Fruit fly (Drosophila melanogaster) whole organism, embryonic: ENCODE data around the gene Fitm.
A peak's percentile ranks its signal among the peaks of the same experiment; 100 is the strongest.

Experiments
- Abd-B ChIP-seq: fragments of 200-800 bp; sonication (Bioruptor generic); optimal IDR thresholded peaks from 2 replicates; lab custom pipeline; 2018; ENCODE audit warnings: missing biosample characterization, mild to moderate bottlenecking, missing genetic modification characterization, moderate library complexity
- Antp ChIP-seq: fragments of 200-800 bp; sonication (Bioruptor generic); optimal IDR thresholded peaks from 3 replicates; lab custom pipeline; 2016; ENCODE audit warnings: missing biosample characterization, missing genetic modification characterization
- Atf-2 ChIP-seq: fragments of 200-800 bp; sonication (Bioruptor generic); optimal IDR thresholded peaks from 2 replicates; lab custom pipeline; 2016; ENCODE audit warnings: missing biosample characterization, missing genetic modification characterization
- CG10321 ChIP-seq: fragments of 200-800 bp; sonication (Bioruptor generic); IDR thresholded peaks from 2 replicates; pipeline ENCODE4 v1.3.6; 2022; ENCODE audit warnings: missing biosample characterization, missing genetic modification characterization
- CG10979 ChIP-seq: fragments of 200-800 bp; sonication (Bioruptor generic); optimal IDR thresholded peaks from 2 replicates; lab custom pipeline; 2018; ENCODE audit warnings: missing biosample characterization, mild to moderate bottlenecking, missing genetic modification characterization, moderate library complexity
- CG12236 ChIP-seq: fragments of 200-800 bp; sonication (Bioruptor generic); optimal IDR thresholded peaks from 2 replicates; lab custom pipeline; 2016; ENCODE audit warnings: missing biosample characterization, missing genetic modification characterization
- CG12744 ChIP-seq: fragments of 200-800 bp; sonication (Bioruptor generic); optimal IDR thresholded peaks from 2 replicates; lab custom pipeline; 2016; ENCODE audit warnings: missing biosample characterization, missing genetic modification characterization
- CG14667 ChIP-seq: fragments of 200-800 bp; sonication (Bioruptor generic); IDR thresholded peaks from 2 replicates; pipeline ENCODE4 v1.3.6; 2022; ENCODE audit warnings: missing biosample characterization, missing genetic modification characterization
- CG15269 ChIP-seq: fragments of 200-800 bp; sonication (Bioruptor generic); optimal IDR thresholded peaks from 2 replicates; lab custom pipeline; 2018; ENCODE audit warnings: missing biosample characterization, mild to moderate bottlenecking, missing genetic modification characterization, moderate library complexity
- CG15479 ChIP-seq: fragments of 200-800 bp; sonication (Bioruptor generic); optimal IDR thresholded peaks from 3 replicates; lab custom pipeline; 2019; ENCODE audit warnings: missing biosample characterization, mild to moderate bottlenecking, missing genetic modification characterization, moderate library complexity
- CG17802 ChIP-seq: fragments of 200-800 bp; sonication (Bioruptor generic); optimal IDR thresholded peaks from 2 replicates; lab custom pipeline; 2018; ENCODE audit warnings: missing biosample characterization, mild to moderate bottlenecking, missing genetic modification characterization, moderate library complexity
- CG17912 ChIP-seq: fragments of 200-800 bp; sonication (Bioruptor generic); optimal IDR thresholded peaks from 2 replicates; lab custom pipeline; 2018; ENCODE audit warnings: missing biosample characterization, mild to moderate bottlenecking, missing genetic modification characterization
- CG2875 ChIP-seq: fragments of 200-800 bp; sonication (Bioruptor generic); optimal IDR thresholded peaks from 2 replicates; lab custom pipeline; 2017; ENCODE audit warnings: missing biosample characterization, mild to moderate bottlenecking, missing genetic modification characterization, missing genetic modification reagents
- CG30020 ChIP-seq: fragments of 200-800 bp; optimal IDR thresholded peaks from 2 replicates; lab custom pipeline; 2019; ENCODE audit warnings: missing biosample characterization, mild to moderate bottlenecking, missing genetic modification characterization, moderate library complexity
- CG32532 ChIP-seq: fragments of 200-800 bp; sonication (Bioruptor generic); IDR thresholded peaks from 2 replicates; pipeline ENCODE4 v1.3.6; 2022; ENCODE audit warnings: missing biosample characterization, missing genetic modification characterization
- CG7556 ChIP-seq: fragments of 200-800 bp; sonication (Bioruptor generic); optimal IDR thresholded peaks from 2 replicates; lab custom pipeline; 2017; ENCODE audit warnings: missing biosample characterization, mild to moderate bottlenecking, missing genetic modification characterization
- CG9437 ChIP-seq: fragments of 200-800 bp; sonication (Bioruptor generic); optimal IDR thresholded peaks from 2 replicates; lab custom pipeline; 2018; ENCODE audit warnings: missing biosample characterization, mild to moderate bottlenecking, missing genetic modification characterization
- CG9932 ChIP-seq: fragments of 200-800 bp; sonication (Bioruptor generic); IDR thresholded peaks from 2 replicates; pipeline ENCODE4 v1.3.6; 2022; ENCODE audit warnings: missing biosample characterization, missing genetic modification characterization
- Camta ChIP-seq: fragments of 200-800 bp; sonication (Bioruptor generic); optimal IDR thresholded peaks from 2 replicates; lab custom pipeline; 2016; ENCODE audit warnings: missing biosample characterization, missing genetic modification characterization
- D19B ChIP-seq: fragments of 200-800 bp; sonication (Bioruptor generic); optimal IDR thresholded peaks from 2 replicates; lab custom pipeline; 2017; ENCODE audit warnings: missing biosample characterization, mild to moderate bottlenecking, missing genetic modification characterization
- Dbx ChIP-seq: fragments of 200-800 bp; sonication (Bioruptor generic); IDR thresholded peaks from 3 replicates; pipeline ENCODE4 v1.3.6; 2022; ENCODE audit warnings: missing biosample characterization, missing genetic modification characterization
- HLH54F ChIP-seq: fragments of 200-800 bp; sonication (Bioruptor generic); optimal IDR thresholded peaks from 3 replicates; lab custom pipeline; 2016; ENCODE audit warnings: missing biosample characterization, missing genetic modification characterization
- Hr3 ChIP-seq: fragments of 200-800 bp; sonication (Bioruptor generic); optimal IDR thresholded peaks from 3 replicates; lab custom pipeline; 2016; ENCODE audit warnings: missing biosample characterization, missing genetic modification characterization
- Hr78 ChIP-seq, 2 experiments: fragments of 200-800 bp in 1 of 2; fragments of >200 bp in 1 of 2; sonication (Bioruptor generic) in 1 of 2; optimal IDR thresholded peaks; 2 replicates each; lab custom pipeline; 2017 to 2019; ENCODE audit warnings: missing biosample characterization in 2 of 2, missing genetic modification characterization in 2 of 2, mild to moderate bottlenecking in 1 of 2, moderate library complexity in 1 of 2
- Med ChIP-seq: fragments of 200-800 bp; sonication (Bioruptor generic); peaks from one replicate; lab custom pipeline; 2016; ENCODE audit warnings: missing biosample characterization, missing genetic modification characterization, mild to moderate bottlenecking, inconsistent platforms, moderate library complexity
- Meics ChIP-seq: fragments of 200-800 bp; sonication (Bioruptor generic); optimal IDR thresholded peaks from 2 replicates; lab custom pipeline; 2017; ENCODE audit warnings: missing biosample characterization, mild to moderate bottlenecking, missing genetic modification characterization
- NK7.1 ChIP-seq: fragments of 200-800 bp; sonication (Bioruptor generic); optimal IDR thresholded peaks from 3 replicates; lab custom pipeline; 2016; ENCODE audit warnings: missing biosample characterization, missing genetic modification characterization
- Neu2 ChIP-seq: fragments of 200-800 bp; sonication (Bioruptor generic); optimal IDR thresholded peaks from 3 replicates; lab custom pipeline; 2016; ENCODE audit warnings: missing biosample characterization, missing genetic modification characterization, borderline replicate concordance
- Oli ChIP-seq: fragments of 200-800 bp; sonication (Bioruptor generic); optimal IDR thresholded peaks from 2 replicates; lab custom pipeline; 2018; ENCODE audit warnings: missing biosample characterization, mild to moderate bottlenecking, missing genetic modification characterization, moderate library complexity
- Pdp1 ChIP-seq, 2 experiments: fragments of 200-800 bp; sonication (Bioruptor generic); optimal IDR thresholded peaks; 3 replicates each; lab custom pipeline; 2016; ENCODE audit warnings: missing biosample characterization in 2 of 2, missing genetic modification characterization in 2 of 2, mild to moderate bottlenecking in 1 of 2, moderate library complexity in 1 of 2
- Trl ChIP-seq, 3 experiments: fragments of >200 bp in 2 of 3; fragments of 200-800 bp in 1 of 3; sonication (Bioruptor generic) in 1 of 3; optimal IDR thresholded peaks; 2 replicates in 1 of 3; 3 replicates in 2 of 3; lab custom pipeline; 2016 to 2017; ENCODE audit warnings: missing biosample characterization in 1 of 3, missing genetic modification characterization in 1 of 3
- chn ChIP-seq: fragments of 200-800 bp; sonication (Bioruptor generic); optimal IDR thresholded peaks from 2 replicates; lab custom pipeline; 2016; ENCODE audit warnings: missing biosample characterization, missing genetic modification characterization
- crc ChIP-seq: fragments of 200-800 bp; sonication (Bioruptor generic); optimal IDR thresholded peaks from 2 replicates; lab custom pipeline; 2016; ENCODE audit warnings: missing biosample characterization, missing genetic modification characterization
- dan ChIP-seq: fragments of 200-800 bp; sonication (Bioruptor generic); IDR thresholded peaks from 2 replicates; pipeline ENCODE4 v1.3.6; 2022; ENCODE audit warnings: missing biosample characterization, missing genetic modification characterization
- dimm ChIP-seq: fragments of 200-800 bp; sonication (Bioruptor generic); IDR thresholded peaks from 2 replicates; pipeline ENCODE4 v1.3.6; 2022; ENCODE audit warnings: missing biosample characterization, missing genetic modification characterization
- dmrt11E ChIP-seq: fragments of 200-800 bp; sonication (Bioruptor generic); optimal IDR thresholded peaks from 3 replicates; lab custom pipeline; 2018; ENCODE audit warnings: missing biosample characterization, mild to moderate bottlenecking, missing genetic modification characterization, moderate library complexity
- en ChIP-seq: fragments of 200-800 bp; sonication (Bioruptor generic); optimal IDR thresholded peaks from 2 replicates; lab custom pipeline; 2016; ENCODE audit warnings: missing biosample characterization, missing genetic modification characterization
- ham ChIP-seq: fragments of 200-800 bp; sonication (Bioruptor generic); IDR thresholded peaks from 2 replicates; pipeline ENCODE4 v1.3.6; 2022; ENCODE audit warnings: missing biosample characterization, missing genetic modification characterization
- kah ChIP-seq: fragments of 200-800 bp; sonication (Bioruptor generic); optimal IDR thresholded peaks from 2 replicates; lab custom pipeline; 2018; ENCODE audit warnings: missing biosample characterization, mild to moderate bottlenecking, missing genetic modification characterization
- maf-S ChIP-seq: fragments of 200-800 bp; sonication (Bioruptor generic); optimal IDR thresholded peaks from 2 replicates; lab custom pipeline; 2016; ENCODE audit warnings: missing biosample characterization, missing genetic modification characterization
- oc ChIP-seq: fragments of 200-800 bp; sonication (Bioruptor generic); optimal IDR thresholded peaks from 2 replicates; lab custom pipeline; 2018; ENCODE audit warnings: missing biosample characterization, mild to moderate bottlenecking, missing genetic modification characterization, moderate library complexity
- row ChIP-seq: fragments of 200-800 bp; sonication (Bioruptor generic); IDR thresholded peaks from 3 replicates; pipeline ENCODE4 v1.3.6; 2022; ENCODE audit warnings: missing biosample characterization, missing genetic modification characterization
- salm ChIP-seq: fragments of 200-800 bp; sonication (Bioruptor generic); optimal IDR thresholded peaks from 2 replicates; lab custom pipeline; 2018; ENCODE audit warnings: missing biosample characterization, mild to moderate bottlenecking, missing genetic modification characterization
- schlank ChIP-seq: fragments of 200-800 bp; sonication (Bioruptor generic); optimal IDR thresholded peaks from 2 replicates; lab custom pipeline; 2018; ENCODE audit warnings: missing biosample characterization, mild to moderate bottlenecking, missing genetic modification characterization
- scrt ChIP-seq: fragments of 200-800 bp; sonication (Bioruptor generic); optimal IDR thresholded peaks from 2 replicates; lab custom pipeline; 2018; ENCODE audit warnings: missing biosample characterization, mild to moderate bottlenecking, missing genetic modification characterization, moderate library complexity
- sr ChIP-seq: fragments of 200-800 bp; sonication (Bioruptor generic); IDR thresholded peaks from 3 replicates; pipeline ENCODE4 v1.3.6; 2022; ENCODE audit warnings: missing biosample characterization, missing genetic modification characterization
- tna ChIP-seq: fragments of 200-800 bp; sonication (Bioruptor generic); IDR thresholded peaks from 2 replicates; pipeline ENCODE4 v1.3.6; 2022; ENCODE audit warnings: missing biosample characterization, missing genetic modification characterization; ENCODE audit not compliant: partially characterized antibody
- trem ChIP-seq: fragments of 200-800 bp; optimal IDR thresholded peaks from 3 replicates; lab custom pipeline; 2019; ENCODE audit warnings: missing biosample characterization, mild to moderate bottlenecking, missing genetic modification characterization, moderate library complexity

Gene Fitm

DNA sequence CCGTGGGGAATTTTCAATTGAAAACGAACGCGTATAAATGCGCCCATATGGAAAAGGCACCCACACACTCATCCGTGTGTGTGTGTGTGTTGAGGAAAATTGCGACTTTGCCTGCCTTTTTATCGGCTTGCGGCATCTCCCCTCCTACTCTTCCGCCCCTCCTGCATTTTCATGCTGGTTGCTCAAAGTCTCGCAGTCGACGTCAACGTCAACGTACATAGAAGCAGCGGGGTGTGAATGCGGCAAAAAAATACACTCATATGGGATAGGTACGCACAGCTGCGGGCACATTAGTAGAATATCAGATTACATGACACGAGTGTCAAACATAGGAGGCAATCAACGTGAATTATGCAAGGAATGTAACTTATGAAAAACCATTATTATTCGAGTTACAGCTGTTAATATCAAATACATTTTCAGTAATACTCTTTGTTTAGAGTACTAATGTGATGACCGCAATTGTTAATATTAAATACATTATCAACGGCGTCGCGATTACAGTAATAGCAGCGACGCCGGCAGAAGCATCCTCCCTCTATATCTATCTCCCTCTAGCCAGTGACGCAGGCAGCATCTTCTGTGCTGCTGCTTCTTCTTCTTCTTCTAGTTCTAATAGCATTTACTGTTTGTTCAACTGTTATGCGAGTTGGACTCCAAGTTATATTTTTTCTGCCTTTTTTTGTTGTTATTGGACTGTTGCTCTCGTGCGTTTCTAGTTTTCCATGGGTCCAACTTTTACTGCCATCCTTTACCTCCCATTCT, 41.1 kb upstream of the Fitm start (continued):
- no peak for TF ChIP-seq Neu2 (GFP tag; lab: Kevin White, UChicago)
- TF ChIP-seq Antp (GFP tag; lab: Kevin White, UChicago), result peak; percentile 91
- TF ChIP-seq HLH54F (GFP tag; lab: Kevin White, UChicago), result peak; percentile 83
- peak; percentile 83 for TF ChIP-seq CG15269
- peak; percentile 78 for TF ChIP-seq maf-S (GFP tag; lab: Kevin White, UChicago)
- peak; percentile 92 for TF ChIP-seq oc (tag; lab: Kevin White, UChicago)
- peak; percentile 73 for TF ChIP-seq dimm (GFP tag; lab: Robert Waterston, UW)
- peak; percentile 65 for TF ChIP-seq schlank
- peak; percentile 61 for TF ChIP-seq D19B (GFP tag; lab: Kevin White, UChicago)
- peak; percentile 90 for TF ChIP-seq CG2875 (GFP tag; lab: Kevin White, UChicago)
- peak; percentile 67 for TF ChIP-seq NK7.1 (GFP tag; lab: Kevin White, UChicago)
- no peak; the same call in 1 of the 2 replicates for TF ChIP-seq dan (GFP tag; lab: Robert Waterston, UW)
- peak; percentile 85 for TF ChIP-seq Atf-2
- TF ChIP-seq salm (tag; lab: Kevin White, UChicago), result peak; percentile 83
- peak; percentile 59; the same call in 1 of the 3 replicates for TF ChIP-seq sr
- peak; percentile 78 for TF ChIP-seq CG17802 (tag; lab: Kevin White, UChicago)
- TF ChIP-seq Hr78 (GFP tag; optimal IDR thresholded peaks at IDR 0.05; lab: Kevin White, UChicago), result peak in 1 of 2 experiments; percentile 63
- TF ChIP-seq kah (GFP tag; lab: Kevin White, UChicago), result peak; percentile 59
- TF ChIP-seq Meics (GFP tag; lab: Kevin White, UChicago), result peak; percentile 87
- peak; percentile 60 for TF ChIP-seq CG9932
- peak in 1 of 2 experiments; percentile 8 for TF ChIP-seq Trl (optimal IDR thresholded peaks at IDR 0.05; lab: Kevin White, UChicago)
- TF ChIP-seq Trl (GFP tag; optimal IDR thresholded peaks at IDR 0.05; lab: Kevin White, UChicago), result peak; percentile 88
- peak; percentile 97 for TF ChIP-seq Med
- TF ChIP-seq en (GFP tag; lab: Kevin White, UChicago), result peak; percentile 86
- TF ChIP-seq CG10321, result peak; percentile 38; the same call in 1 of the 2 replicates
- peak; percentile 57 for TF ChIP-seq CG9437 (GFP tag; lab: Kevin White, UChicago)
- TF ChIP-seq CG12744 (GFP tag; lab: Kevin White, UChicago), result peak; percentile 66
- peak; percentile 70 for TF ChIP-seq CG14667 (GFP tag; lab: Robert Waterston, UW)
- no peak for TF ChIP-seq CG17912
- peak; percentile 87 for TF ChIP-seq Abd-B (GFP tag; lab: Kevin White, UChicago)
- TF ChIP-seq trem (tag; lab: Kevin White, UChicago), result peak; percentile 92
- peak; percentile 81 for TF ChIP-seq Camta (GFP tag; lab: Kevin White, UChicago)
- TF ChIP-seq scrt (GFP tag; lab: Kevin White, UChicago), result peak; percentile 85
- peak; percentile 93 for TF ChIP-seq dmrt11E (tag; lab: Kevin White, UChicago)
- TF ChIP-seq tna (GFP tag; lab: Robert Waterston, UW), result no peak
- TF ChIP-seq CG15479 (GFP tag; lab: Kevin White, UChicago), result peak; percentile 87
- peak; percentile 87 for TF ChIP-seq crc (GFP tag; lab: Kevin White, UChicago)
- TF ChIP-seq Hr3, result peak; percentile 82
- peak; percentile 82 for TF ChIP-seq chn (GFP tag; lab: Kevin White, UChicago)
- TF ChIP-seq CG32532 (GFP tag; lab: Robert Waterston, UW), result peak; percentile 87
- peak; percentile 60; the same call in 1 of the 2 replicates for TF ChIP-seq ham (GFP tag; lab: Robert Waterston, UW)
- TF ChIP-seq CG30020, result peak; percentile 23
- TF ChIP-seq row, result peak; percentile 89
- peak; percentile 90 for TF ChIP-seq CG7556 (GFP tag; lab: Kevin White, UChicago)
- TF ChIP-seq Pdp1 (GFP tag; optimal IDR thresholded peaks at IDR 0.05; lab: Kevin White, UChicago), result peak; percentile 89 to 90
- TF ChIP-seq Dbx (GFP tag; lab: Robert Waterston, UW), result peak; percentile 80
- TF ChIP-seq CG12236 (GFP tag; lab: Kevin White, UChicago), result peak; percentile 76
- peak; percentile 93 for TF ChIP-seq Oli (tag; lab: Kevin White, UChicago)
- TF ChIP-seq CG10979, result peak; percentile 93
